Worm (Caenorhabditis elegans) whole organism, L1 larva: Measurements from ENCODE around the gene clec-58.

Source experiments
- C04F5.9 ChIP-seq: sonication (generic microtip); optimal IDR thresholded peaks from 2 replicates; lab custom pipeline; 2016; ENCODE audit warnings: missing genetic modification characterization, missing compliant biosample characterization
- C16A3.4 ChIP-seq: fragments of 150-350 bp; optimal IDR thresholded peaks from 2 replicates; lab custom pipeline; 2014; ENCODE audit warnings: missing biosample characterization, missing genetic modification characterization
- F16B12.6 ChIP-seq: fragments of 150-350 bp; optimal IDR thresholded peaks from 2 replicates; lab custom pipeline; 2014; ENCODE audit warnings: missing biosample characterization, missing genetic modification characterization
- Y116A8C.19 ChIP-seq: sonication (generic microtip); optimal IDR thresholded peaks from 2 replicates; lab custom pipeline; 2016; ENCODE audit warnings: missing compliant biosample characterization, missing genetic modification characterization, borderline replicate concordance
- alr-1 ChIP-seq: fragments of 200-800 bp; sonication (Bioruptor generic); optimal IDR thresholded peaks from 2 replicates; lab custom pipeline; 2018; ENCODE audit warnings: borderline replicate concordance, mild to moderate bottlenecking, missing genetic modification characterization, missing compliant biosample characterization
- blmp-1 ChIP-seq: fragments of 150-350 bp; optimal IDR thresholded peaks from 2 replicates; lab custom pipeline; 2014; ENCODE audit warnings: missing biosample characterization, missing genetic modification characterization
- ceh-8 ChIP-seq: fragments of 200-800 bp; sonication (Bioruptor generic); optimal IDR thresholded peaks from 2 replicates; lab custom pipeline; 2018; ENCODE audit warnings: mild to moderate bottlenecking, missing genetic modification characterization, moderate library complexity, missing compliant biosample characterization
- ceh-90 ChIP-seq: sonication (generic microtip); optimal IDR thresholded peaks from 2 replicates; lab custom pipeline; 2016; ENCODE audit warnings: missing genetic modification characterization, missing compliant biosample characterization
- efl-3 ChIP-seq: fragments of 200-800 bp; sonication (Bioruptor generic); optimal IDR thresholded peaks from 2 replicates; lab custom pipeline; 2018; ENCODE audit warnings: mild to moderate bottlenecking, missing genetic modification characterization, missing compliant biosample characterization
- elt-3 ChIP-seq, 6 experiments: fragments of 150-350 bp in 1 of 6; sonication (generic microtip); optimal IDR thresholded peaks; 2 replicates each; lab custom pipeline; 2017 to 2018; ENCODE audit warnings: missing biosample characterization in 6 of 6, missing genetic modification characterization in 6 of 6, inconsistent platforms in 1 of 6
- fkh-10 ChIP-seq: sonication (generic microtip); optimal IDR thresholded peaks from 2 replicates; lab custom pipeline; 2017; ENCODE audit warnings: missing biosample characterization, missing genetic modification reagents, missing genetic modification characterization
- fkh-4 ChIP-seq: sonication (generic microtip); optimal IDR thresholded peaks from 2 replicates; lab custom pipeline; 2016; ENCODE audit warnings: missing compliant biosample characterization, missing genetic modification characterization, borderline replicate concordance
- fkh-8 ChIP-seq: sonication (generic microtip); optimal IDR thresholded peaks from 2 replicates; lab custom pipeline; 2016; ENCODE audit warnings: mild to moderate bottlenecking, missing genetic modification characterization, missing compliant biosample characterization
- fos-1 ChIP-seq: fragments of 150-350 bp; optimal IDR thresholded peaks from 2 replicates; lab custom pipeline; 2014; ENCODE audit warnings: missing biosample characterization, missing genetic modification characterization
- grh-1 ChIP-seq: fragments of 200-800 bp; sonication (Bioruptor generic); IDR thresholded peaks from 2 replicates; pipeline ENCODE4 v1.3.6; 2022; ENCODE audit warnings: missing genetic modification reagents, missing genetic modification characterization, missing compliant biosample characterization
- hpl-2 ChIP-seq: fragments of 150-350 bp; optimal IDR thresholded peaks from 2 replicates; lab custom pipeline; 2014; ENCODE audit warnings: missing biosample characterization, missing genetic modification reagents, missing genetic modification characterization
- irx-1 ChIP-seq: sonication (generic microtip); optimal IDR thresholded peaks from 2 replicates; lab custom pipeline; 2016; ENCODE audit warnings: missing genetic modification characterization, missing compliant biosample characterization
- jun-1 ChIP-seq: fragments of 150-350 bp; optimal IDR thresholded peaks from 2 replicates; lab custom pipeline; 2014; ENCODE audit warnings: missing biosample characterization, missing genetic modification reagents, missing genetic modification characterization
- lin-14 ChIP-seq: fragments of 200-800 bp; sonication (Bioruptor generic); optimal IDR thresholded peaks from 2 replicates; lab custom pipeline; 2018; ENCODE audit warnings: mild to moderate bottlenecking, missing genetic modification characterization, moderate library complexity, missing compliant biosample characterization
- lin-15B ChIP-seq: fragments of 150-350 bp; sonication (generic microtip); optimal IDR thresholded peaks from 3 replicates; lab custom pipeline; 2014; ENCODE audit warnings: missing biosample characterization, missing genetic modification characterization
- lin-35 ChIP-seq, 2 experiments: fragments of 150-350 bp; optimal IDR thresholded peaks; 2 replicates each; lab custom pipeline; 2014; ENCODE audit warnings: missing biosample characterization in 2 of 2, missing genetic modification characterization in 2 of 2, missing genetic modification reagents in 2 of 2
- lir-3 ChIP-seq: sonication (generic microtip); optimal IDR thresholded peaks from 2 replicates; lab custom pipeline; 2016; ENCODE audit warnings: mild to moderate bottlenecking, missing genetic modification characterization, moderate library complexity, missing compliant biosample characterization; ENCODE audit not compliant: poor library complexity
- lsy-2 ChIP-seq, 2 experiments: fragments of 150-350 bp; optimal IDR thresholded peaks; 2 replicates each; lab custom pipeline; 2014; ENCODE audit warnings: missing biosample characterization in 2 of 2, missing genetic modification characterization in 2 of 2
- mdl-1 ChIP-seq, 2 experiments: fragments of 150-350 bp; optimal IDR thresholded peaks; 2 replicates each; lab custom pipeline; 2014 to 2017; ENCODE audit warnings: missing biosample characterization in 2 of 2, missing genetic modification characterization in 2 of 2, inconsistent platforms in 1 of 2
- mep-1 ChIP-seq: fragments of 150-350 bp; optimal IDR thresholded peaks from 2 replicates; lab custom pipeline; 2014; ENCODE audit warnings: missing biosample characterization, missing genetic modification characterization
- nhr-12 ChIP-seq: sonication (generic microtip); optimal IDR thresholded peaks from 2 replicates; lab custom pipeline; 2017; ENCODE audit warnings: missing biosample characterization, missing genetic modification characterization
- nhr-237 ChIP-seq: fragments of 150-350 bp; optimal IDR thresholded peaks from 2 replicates; lab custom pipeline; 2014; ENCODE audit warnings: missing biosample characterization, missing genetic modification characterization
- nhr-47 ChIP-seq: sonication (generic microtip); optimal IDR thresholded peaks from 2 replicates; lab custom pipeline; 2016; ENCODE audit warnings: mild to moderate bottlenecking, missing genetic modification characterization, moderate library complexity, missing compliant biosample characterization
- nhr-71 ChIP-seq: sonication (generic microtip); optimal IDR thresholded peaks from 2 replicates; lab custom pipeline; 2016; ENCODE audit warnings: mild to moderate bottlenecking, missing genetic modification characterization, moderate library complexity, missing compliant biosample characterization
- nhr-76 ChIP-seq: sonication (generic microtip); optimal IDR thresholded peaks from 2 replicates; lab custom pipeline; 2017; ENCODE audit warnings: missing biosample characterization, missing genetic modification characterization
- nhr-77 ChIP-seq: fragments of 150-350 bp; optimal IDR thresholded peaks from 2 replicates; lab custom pipeline; 2014; ENCODE audit warnings: missing biosample characterization, missing genetic modification characterization
- nhr-84 ChIP-seq: sonication (generic microtip); optimal IDR thresholded peaks from 2 replicates; lab custom pipeline; 2017; ENCODE audit warnings: missing biosample characterization, missing genetic modification characterization
- nhr-85 ChIP-seq: sonication (generic microtip); peaks from one replicate; lab custom pipeline; 2016; ENCODE audit warnings: missing genetic modification characterization, inconsistent platforms, missing compliant biosample characterization
- nhr-90 ChIP-seq: sonication (generic microtip); optimal IDR thresholded peaks from 2 replicates; lab custom pipeline; 2016; ENCODE audit warnings: mild to moderate bottlenecking, missing genetic modification characterization, missing compliant biosample characterization; ENCODE audit not compliant: poor library complexity
- pag-3 ChIP-seq: sonication (generic microtip); optimal IDR thresholded peaks from 2 replicates; lab custom pipeline; 2017; ENCODE audit warnings: missing genetic modification characterization, mild to moderate bottlenecking, missing compliant biosample characterization, antibody characterized with exemption, borderline replicate concordance; ENCODE audit not compliant: insufficient read depth
- pax-3 ChIP-seq: fragments of 200-800 bp; sonication (Bioruptor generic); optimal IDR thresholded peaks from 2 replicates; lab custom pipeline; 2018; ENCODE audit warnings: mild to moderate bottlenecking, missing genetic modification characterization, moderate library complexity, missing compliant biosample characterization
- skn-1 ChIP-seq: fragments of 150-350 bp; optimal IDR thresholded peaks from 2 replicates; lab custom pipeline; 2014; ENCODE audit warnings: missing biosample characterization, missing genetic modification characterization
- snpc-4 ChIP-seq: fragments of 150-350 bp; optimal IDR thresholded peaks from 2 replicates; lab custom pipeline; 2014; ENCODE audit warnings: missing biosample characterization, missing genetic modification characterization
- snu-23 ChIP-seq: sonication (generic microtip); optimal IDR thresholded peaks from 2 replicates; lab custom pipeline; 2016; ENCODE audit warnings: missing genetic modification characterization, missing compliant biosample characterization
- sox-4 ChIP-seq: sonication (generic microtip); optimal IDR thresholded peaks from 2 replicates; lab custom pipeline; 2016; ENCODE audit warnings: missing genetic modification characterization, missing compliant biosample characterization
- swsn-7 ChIP-seq: sonication (generic microtip); optimal IDR thresholded peaks from 2 replicates; lab custom pipeline; 2016; ENCODE audit warnings: missing genetic modification characterization, missing compliant biosample characterization
- tlp-1 ChIP-seq: fragments of 150-350 bp; optimal IDR thresholded peaks from 2 replicates; lab custom pipeline; 2014; ENCODE audit warnings: missing biosample characterization, missing genetic modification characterization
- unc-86 ChIP-seq: sonication (generic microtip); optimal IDR thresholded peaks from 2 replicates; lab custom pipeline; 2016; ENCODE audit warnings: missing genetic modification characterization, missing compliant biosample characterization
- unc-98 ChIP-seq: fragments of 200-800 bp; sonication (Bioruptor generic); IDR thresholded peaks from 2 replicates; pipeline ENCODE4 v1.3.6; 2022; ENCODE audit warnings: missing genetic modification characterization, missing compliant biosample characterization
- vab-15 ChIP-seq: sonication (generic microtip); optimal IDR thresholded peaks from 2 replicates; lab custom pipeline; 2017; ENCODE audit warnings: missing genotype, mild to moderate bottlenecking, missing genetic modification characterization, missing compliant biosample characterization
- xbp-1 ChIP-seq: sonication (generic microtip); optimal IDR thresholded peaks from 2 replicates; lab custom pipeline; 2016; ENCODE audit warnings: missing genetic modification characterization, missing compliant biosample characterization
- zag-1 ChIP-seq: fragments of 150-350 bp; optimal IDR thresholded peaks from 2 replicates; lab custom pipeline; 2014; ENCODE audit warnings: missing biosample characterization, missing genetic modification characterization
- zip-4 ChIP-seq: fragments of 200-800 bp; sonication (Bioruptor generic); optimal IDR thresholded peaks from 2 replicates; lab custom pipeline; 2018; ENCODE audit warnings: mild to moderate bottlenecking, missing genetic modification characterization, moderate library complexity, missing compliant biosample characterization
- ztf-11 ChIP-seq, 2 experiments: sonication (generic microtip); optimal IDR thresholded peaks; 2 replicates each; lab custom pipeline; 2016 to 2017; ENCODE audit warnings: missing genetic modification characterization in 2 of 2, missing biosample characterization in 1 of 2, missing compliant biosample characterization in 1 of 2
- ztf-4 ChIP-seq: fragments of 150-350 bp; optimal IDR thresholded peaks from 2 replicates; lab custom pipeline; 2014; ENCODE audit warnings: missing biosample characterization, missing genetic modification characterization

Gene clec-58

ce11 chrII:10502491-10503063 lies 26.6 kb upstream of the clec-58 start, which contains the start of gene myrf-1 (continued):
- TF ChIP-seq zip-4: peak; percentile 36
- TF ChIP-seq nhr-77 (tag; lab: Kevin White, UChicago): peak; percentile 75
- no peak for TF ChIP-seq vab-15 (tag; lab: Kevin White, UChicago)
- TF ChIP-seq mdl-1 (tag; optimal IDR thresholded peaks at IDR 0.05; lab: Kevin White, UChicago): peak in 1 of 2 experiments; percentile 83
- TF ChIP-seq fkh-10 (GFP tag; lab: Kevin White, UChicago): peak; percentile 66
- TF ChIP-seq xbp-1 (tag; lab: Kevin White, UChicago): peak; percentile 70
- peak; percentile 73 for TF ChIP-seq nhr-90 (tag; lab: Kevin White, UChicago)
- TF ChIP-seq grh-1 (GFP tag; lab: Robert Waterston, UW): peak; percentile 64
- peak; percentile 48 for TF ChIP-seq snpc-4 (tag; lab: Kevin White, UChicago)
- no peak for TF ChIP-seq nhr-84
- TF ChIP-seq fos-1 (tag; lab: Kevin White, UChicago): peak; percentile 30
- TF ChIP-seq unc-86: peak; percentile 73
- TF ChIP-seq ztf-4 (tag; lab: Kevin White, UChicago): peak; percentile 80
- TF ChIP-seq unc-98: no peak
- peak; percentile 90 for TF ChIP-seq fkh-8 (tag; lab: Kevin White, UChicago)
- no peak for TF ChIP-seq alr-1 (tag; lab: Kevin White, UChicago)
- peak; percentile 58 for TF ChIP-seq lir-3 (tag; lab: Kevin White, UChicago)
- TF ChIP-seq lin-35 (GFP tag; optimal IDR thresholded peaks at IDR 0.05; lab: Kevin White, UChicago): peak; percentile 53 to 59
- peak; percentile 85 for TF ChIP-seq nhr-47
- TF ChIP-seq lsy-2 (tag; optimal IDR thresholded peaks at IDR 0.05; lab: Kevin White, UChicago): peak; percentile 68 to 76
- TF ChIP-seq Y116A8C.19 (tag; lab: Kevin White, UChicago): no peak
- TF ChIP-seq nhr-237 (tag; lab: Kevin White, UChicago): peak; percentile 51
- TF ChIP-seq ztf-11 (tag; optimal IDR thresholded peaks at IDR 0.05; lab: Kevin White, UChicago): peak in 1 of 2 experiments; percentile 75
- peak in 1 of 6 experiments; percentile 9 for TF ChIP-seq elt-3 (tag; optimal IDR thresholded peaks at IDR 0.05; lab: Kevin White, UChicago)
- TF ChIP-seq tlp-1 (tag; lab: Kevin White, UChicago): no peak
- no peak for TF ChIP-seq nhr-12
- no peak for TF ChIP-seq ceh-90 (tag; lab: Kevin White, UChicago)
- peak; percentile 92 for TF ChIP-seq jun-1
- no peak for TF ChIP-seq nhr-76 (tag; lab: Kevin White, UChicago)
- peak; percentile 72 for TF ChIP-seq pag-3
- TF ChIP-seq lin-15B (tag; lab: Kevin White, UChicago): peak; percentile 15
- TF ChIP-seq, all 84 proteins: peak for 55

DNA sequence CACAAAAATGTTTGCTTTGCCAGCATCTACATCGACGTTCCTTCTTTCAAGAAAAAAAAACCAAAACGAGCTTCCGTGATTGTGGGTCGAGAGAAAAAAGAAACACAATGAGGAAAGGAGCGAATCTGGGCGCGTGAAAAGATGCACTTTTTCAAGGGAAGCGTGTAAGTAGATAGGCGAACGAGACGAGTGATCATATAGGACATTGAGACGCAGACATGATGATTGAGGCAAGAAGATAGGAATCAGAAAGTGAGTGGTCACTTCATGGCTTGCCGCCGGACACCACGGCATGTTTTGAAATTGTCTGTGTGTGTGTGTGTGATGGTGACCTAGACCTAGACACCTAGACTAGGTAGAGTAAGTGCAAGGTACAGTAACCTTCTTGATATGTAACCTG lies 25.6 kb upstream of the clec-58 start:
- TF ChIP-seq zag-1 (tag; lab: Kevin White, UChicago): no peak
- no peak for TF ChIP-seq F16B12.6 (tag; lab: Kevin White, UChicago)
- no peak for TF ChIP-seq unc-98
- TF ChIP-seq snu-23 (GFP tag; lab: Kevin White, UChicago): peak; percentile 59
- TF ChIP-seq lin-14 (GFP tag; lab: Kevin White, UChicago): peak; percentile 92
- TF ChIP-seq irx-1 (tag; lab: Kevin White, UChicago): peak; percentile 33
- peak; percentile 4 for TF ChIP-seq xbp-1 (tag; lab: Kevin White, UChicago)
- no peak for TF ChIP-seq hpl-2
- no peak for TF ChIP-seq fkh-4 (tag; lab: Kevin White, UChicago)
- TF ChIP-seq lsy-2 (tag; optimal IDR thresholded peaks at IDR 0.05; lab: Kevin White, UChicago): peak; percentile 18 to 41
- no peak for TF ChIP-seq sox-4 (tag; lab: Kevin White, UChicago)
- peak; percentile 94 for TF ChIP-seq nhr-85 (tag; lab: Kevin White, UChicago)
- TF ChIP-seq nhr-76 (tag; lab: Kevin White, UChicago): no peak
- TF ChIP-seq nhr-12: no peak
- TF ChIP-seq ceh-8: no peak
- peak; percentile 58 for TF ChIP-seq nhr-71 (tag; lab: Kevin White, UChicago)
- TF ChIP-seq C16A3.4 (tag; lab: Kevin White, UChicago): no peak
- peak; percentile 8 for TF ChIP-seq skn-1 (tag; lab: Kevin White, UChicago)
- TF ChIP-seq pag-3: no peak
- TF ChIP-seq mdl-1 (tag; optimal IDR thresholded peaks at IDR 0.05; lab: Kevin White, UChicago): peak in 1 of 2 experiments; percentile 65
- TF ChIP-seq efl-3 (GFP tag; lab: Kevin White, UChicago): no peak
- peak; percentile 62 for TF ChIP-seq mep-1
- peak; percentile 1 for TF ChIP-seq nhr-90 (tag; lab: Kevin White, UChicago)
- TF ChIP-seq pax-3: no peak
- no peak for TF ChIP-seq C04F5.9 (tag; lab: Kevin White, UChicago)
- TF ChIP-seq swsn-7 (tag; lab: Kevin White, UChicago): peak; percentile 22
- TF ChIP-seq blmp-1 (tag; lab: Kevin White, UChicago): peak; percentile 94
